Worm (Caenorhabditis elegans) whole organism, late embryonic: Measurements from ENCODE around the gene F43D2.7.

Source experiments
- ceh-14 ChIP-seq: sonication (generic microtip); optimal IDR thresholded peaks from 2 replicates; lab custom pipeline; 2016; ENCODE audit warnings: missing genotype, missing genetic modification characterization, missing compliant biosample characterization
- ceh-19 ChIP-seq: fragments of 200-800 bp; sonication (Bioruptor generic); optimal IDR thresholded peaks from 2 replicates; lab custom pipeline; 2018; ENCODE audit warnings: mild to moderate bottlenecking, missing genetic modification characterization, missing compliant biosample characterization
- fkh-10 ChIP-seq: fragments of 150-350 bp; optimal IDR thresholded peaks from 2 replicates; lab custom pipeline; 2014; ENCODE audit warnings: missing biosample characterization, missing genetic modification reagents, missing genetic modification characterization
- nfya-1 ChIP-seq: sonication (generic microtip); optimal IDR thresholded peaks from 2 replicates; lab custom pipeline; 2017; ENCODE audit warnings: missing genetic modification characterization, mild to moderate bottlenecking, missing compliant biosample characterization, antibody characterized with exemption, moderate library complexity
- ref-2 ChIP-seq: sonication (generic microtip); optimal IDR thresholded peaks from 2 replicates; lab custom pipeline; 2016; ENCODE audit warnings: missing genetic modification characterization, missing compliant biosample characterization

DNA sequence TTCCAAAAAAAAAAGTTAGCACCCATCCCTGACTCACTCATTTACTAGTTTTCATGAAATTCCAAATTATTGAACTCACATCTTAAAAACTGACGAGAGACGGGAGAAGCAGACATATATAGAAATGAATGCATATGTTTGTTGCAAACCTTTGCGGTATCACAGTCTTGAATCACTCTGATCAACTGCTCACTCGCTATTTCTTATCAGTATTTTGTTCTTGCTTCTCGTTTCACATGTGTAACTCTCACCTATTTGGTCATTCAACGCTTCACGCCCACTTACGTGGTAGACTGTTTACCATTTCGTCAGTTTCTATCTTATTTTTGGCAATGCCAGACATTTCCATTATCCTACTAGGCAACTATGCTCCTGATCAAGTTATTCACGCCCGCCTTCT lies 798 bp upstream of the F43D2.7 start, which contains the start of gene C54G10.1:
- no peak for TF ChIP-seq ref-2
- TF ChIP-seq ceh-14 (tag; lab: Kevin White, UChicago) = no peak
- TF ChIP-seq nfya-1 = no peak
- no peak for TF ChIP-seq ceh-19 (GFP tag; lab: Kevin White, UChicago)
- no peak for TF ChIP-seq fkh-10 (GFP tag; lab: Kevin White, UChicago)
